Worm (Caenorhabditis elegans): Measurements from ENCODE around the gene F25B4.7.

- TF ChIP-seq C38D4.7 (GFP tag; optimal IDR thresholded peaks at IDR 0.05) (no peak), fkh-10 (GFP tag; optimal IDR thresholded peaks at IDR 0.05) (no peak), dmd-4 (tag; optimal IDR thresholded peaks at IDR 0.05; ENCODE audit: borderline replicate concordance) (no peak), pag-3 (tag; optimal IDR thresholded peaks at IDR 0.05; ENCODE audit: borderline replicate concordance) (no peak), tbx-2 (tag; optimal IDR thresholded peaks at IDR 0.05) (no peak), ref-2 (tag; optimal IDR thresholded peaks at IDR 0.05) (no peak), dve-1 (tag; optimal IDR thresholded peaks at IDR 0.05) (no peak), nfya-1 (tag; optimal IDR thresholded peaks at IDR 0.05) (no peak), syd-9 (tag; optimal IDR thresholded peaks at IDR 0.05) (no peak), lin-11 (tag; optimal IDR thresholded peaks at IDR 0.05) (no peak), madf-2 (tag; optimal IDR thresholded peaks at IDR 0.05) (no peak), K09A11.1 (tag; optimal IDR thresholded peaks at IDR 0.05; ENCODE audit: insufficient read depth) (no peak), elt-2 (tag; optimal IDR thresholded peaks at IDR 0.05) (no peak)
Measured at ce11 chrV:5644171-5644570, 42.9 kb downstream of the F25B4.7 start, which contains the start of gene srx-117.

Measured in whole organism, late embryonic.